Worm (Caenorhabditis elegans) whole organism, L4/young adult: Measurements from ENCODE around the gene B0286.1.

Experiments used
- W03F9.2 ChIP-seq: fragments of 150-350 bp; optimal IDR thresholded peaks from 2 replicates; lab custom pipeline; 2014; ENCODE audit warnings: missing biosample characterization, missing genetic modification characterization
- him-1 ChIP-seq: sonication (generic microtip); optimal IDR thresholded peaks from 2 replicates; lab custom pipeline; 2016; ENCODE audit warnings: missing genotype, missing genetic modification reagents, missing genetic modification characterization, missing compliant biosample characterization

ce11 chrII:4372867-4373397 lies 5.4 kb upstream of the B0286.1 start:
- no peak for TF ChIP-seq him-1 (tag; lab: Kevin White, UChicago)
- no peak for TF ChIP-seq W03F9.2 (tag; lab: Kevin White, UChicago)
